Worm (Caenorhabditis elegans) whole organism, L1 larva: ENCODE results near the gene nhr-61.
A peak's percentile ranks its signal among the peaks of the same experiment; 100 is the strongest.
"Not testable (repeated sequence)": the region's sequence is repeated elsewhere in the genome, so short reads cannot be mapped to it uniquely, and the experiment has no call there.

Experiments used
- C16A3.4 ChIP-seq: fragments of 150-350 bp; optimal IDR thresholded peaks from 2 replicates; lab custom pipeline; 2014; ENCODE audit warnings: missing biosample characterization, missing genetic modification characterization
- aly-2 ChIP-seq: fragments of 150-350 bp; optimal IDR thresholded peaks from 2 replicates; lab custom pipeline; 2014; ENCODE audit warnings: missing biosample characterization, missing genetic modification characterization
- ceh-63 ChIP-seq: fragments of 200-800 bp; sonication (Bioruptor generic); optimal IDR thresholded peaks from 2 replicates; lab custom pipeline; 2018; ENCODE audit warnings: mild to moderate bottlenecking, missing genetic modification characterization, missing compliant biosample characterization
- ceh-8 ChIP-seq: fragments of 200-800 bp; sonication (Bioruptor generic); optimal IDR thresholded peaks from 2 replicates; lab custom pipeline; 2018; ENCODE audit warnings: mild to moderate bottlenecking, missing genetic modification characterization, moderate library complexity, missing compliant biosample characterization
- ceh-88 ChIP-seq: fragments of 200-800 bp; sonication (Bioruptor generic); IDR thresholded peaks from 2 replicates; pipeline ENCODE4 v1.3.6; 2022; ENCODE audit warnings: missing genetic modification characterization, missing compliant biosample characterization
- efl-1 ChIP-seq, 4 experiments: fragments of 150-350 bp; optimal IDR thresholded peaks in 3 of 4; peaks in 1 of 4; 1 replicate in 1 of 4; 2 replicates in 3 of 4; lab custom pipeline; 2014; ENCODE audit warnings: missing biosample characterization in 2 of 4, missing genetic modification characterization in 2 of 4, missing genetic modification reagents in 2 of 4
- efl-3 ChIP-seq: fragments of 200-800 bp; sonication (Bioruptor generic); optimal IDR thresholded peaks from 2 replicates; lab custom pipeline; 2018; ENCODE audit warnings: mild to moderate bottlenecking, missing genetic modification characterization, missing compliant biosample characterization
- egl-27 ChIP-seq, 2 experiments: fragments of 150-350 bp in 1 of 2; sonication (generic microtip); optimal IDR thresholded peaks; 3 replicates each; lab custom pipeline; 2017 to 2018; ENCODE audit warnings: missing biosample characterization in 2 of 2, missing genetic modification characterization in 2 of 2, missing genetic modification reagents in 2 of 2
- fos-1 ChIP-seq: fragments of 150-350 bp; optimal IDR thresholded peaks from 2 replicates; lab custom pipeline; 2014; ENCODE audit warnings: missing biosample characterization, missing genetic modification characterization
- grh-1 ChIP-seq: fragments of 200-800 bp; sonication (Bioruptor generic); IDR thresholded peaks from 2 replicates; pipeline ENCODE4 v1.3.6; 2022; ENCODE audit warnings: missing genetic modification reagents, missing genetic modification characterization, missing compliant biosample characterization
- hlh-17 ChIP-seq: fragments of 200-800 bp; sonication (Bioruptor generic); optimal IDR thresholded peaks from 2 replicates; lab custom pipeline; 2018; ENCODE audit warnings: missing genetic modification characterization, mild to moderate bottlenecking, missing compliant biosample characterization, moderate library complexity, borderline replicate concordance
- hlh-4 ChIP-seq: sonication (generic microtip); optimal IDR thresholded peaks from 2 replicates; lab custom pipeline; 2016; ENCODE audit warnings: mild to moderate bottlenecking, missing genetic modification characterization, missing compliant biosample characterization
- jun-1 ChIP-seq: fragments of 150-350 bp; optimal IDR thresholded peaks from 2 replicates; lab custom pipeline; 2014; ENCODE audit warnings: missing biosample characterization, missing genetic modification reagents, missing genetic modification characterization
- lin-35 ChIP-seq, 2 experiments: fragments of 150-350 bp; optimal IDR thresholded peaks; 2 replicates each; lab custom pipeline; 2014; ENCODE audit warnings: missing biosample characterization in 2 of 2, missing genetic modification characterization in 2 of 2, missing genetic modification reagents in 2 of 2
- lir-3 ChIP-seq: sonication (generic microtip); optimal IDR thresholded peaks from 2 replicates; lab custom pipeline; 2016; ENCODE audit warnings: mild to moderate bottlenecking, missing genetic modification characterization, moderate library complexity, missing compliant biosample characterization; ENCODE audit not compliant: poor library complexity
- lsy-2 ChIP-seq, 2 experiments: fragments of 150-350 bp; optimal IDR thresholded peaks; 2 replicates each; lab custom pipeline; 2014; ENCODE audit warnings: missing biosample characterization in 2 of 2, missing genetic modification characterization in 2 of 2
- mab-9 ChIP-seq: fragments of 200-800 bp; sonication (Bioruptor generic); IDR thresholded peaks from 2 replicates; pipeline ENCODE4 v1.3.6; 2022; ENCODE audit warnings: missing genetic modification reagents, missing genetic modification characterization, missing compliant biosample characterization
- mep-1 ChIP-seq: fragments of 150-350 bp; optimal IDR thresholded peaks from 2 replicates; lab custom pipeline; 2014; ENCODE audit warnings: missing biosample characterization, missing genetic modification characterization
- nhr-19 ChIP-seq: fragments of 200-800 bp; sonication (Bioruptor generic); conservative IDR thresholded peaks from 2 replicates; pipeline ENCODE4 v1.3.6; 2022; ENCODE audit warnings: missing genetic modification characterization, missing compliant biosample characterization
- nhr-20 ChIP-seq: sonication (generic microtip); optimal IDR thresholded peaks from 2 replicates; lab custom pipeline; 2016; ENCODE audit warnings: mild to moderate bottlenecking, missing genetic modification characterization, missing compliant biosample characterization
- nhr-237 ChIP-seq: fragments of 150-350 bp; optimal IDR thresholded peaks from 2 replicates; lab custom pipeline; 2014; ENCODE audit warnings: missing biosample characterization, missing genetic modification characterization
- nhr-28 ChIP-seq: fragments of 150-350 bp; optimal IDR thresholded peaks from 2 replicates; lab custom pipeline; 2014; ENCODE audit warnings: missing biosample characterization, missing genetic modification characterization
- nhr-47 ChIP-seq: sonication (generic microtip); optimal IDR thresholded peaks from 2 replicates; lab custom pipeline; 2016; ENCODE audit warnings: mild to moderate bottlenecking, missing genetic modification characterization, moderate library complexity, missing compliant biosample characterization
- nhr-71 ChIP-seq: sonication (generic microtip); optimal IDR thresholded peaks from 2 replicates; lab custom pipeline; 2016; ENCODE audit warnings: mild to moderate bottlenecking, missing genetic modification characterization, moderate library complexity, missing compliant biosample characterization
- nhr-85 ChIP-seq: sonication (generic microtip); peaks from one replicate; lab custom pipeline; 2016; ENCODE audit warnings: missing genetic modification characterization, inconsistent platforms, missing compliant biosample characterization
- nhr-90 ChIP-seq: sonication (generic microtip); optimal IDR thresholded peaks from 2 replicates; lab custom pipeline; 2016; ENCODE audit warnings: mild to moderate bottlenecking, missing genetic modification characterization, missing compliant biosample characterization; ENCODE audit not compliant: poor library complexity
- skn-1 ChIP-seq: fragments of 150-350 bp; optimal IDR thresholded peaks from 2 replicates; lab custom pipeline; 2014; ENCODE audit warnings: missing biosample characterization, missing genetic modification characterization
- snpc-4 ChIP-seq: fragments of 150-350 bp; optimal IDR thresholded peaks from 2 replicates; lab custom pipeline; 2014; ENCODE audit warnings: missing biosample characterization, missing genetic modification characterization
- snu-23 ChIP-seq: sonication (generic microtip); optimal IDR thresholded peaks from 2 replicates; lab custom pipeline; 2016; ENCODE audit warnings: missing genetic modification characterization, missing compliant biosample characterization
- sup-37 ChIP-seq: fragments of 200-800 bp; sonication (Bioruptor generic); optimal IDR thresholded peaks from 2 replicates; lab custom pipeline; 2018; ENCODE audit warnings: mild to moderate bottlenecking, missing genetic modification characterization, missing compliant biosample characterization
- swsn-7 ChIP-seq: sonication (generic microtip); optimal IDR thresholded peaks from 2 replicates; lab custom pipeline; 2016; ENCODE audit warnings: missing genetic modification characterization, missing compliant biosample characterization
- unc-130 ChIP-seq: fragments of 150-350 bp; optimal IDR thresholded peaks from 2 replicates; lab custom pipeline; 2017; ENCODE audit warnings: missing biosample characterization, missing genetic modification characterization, inconsistent platforms
- unc-30 ChIP-seq: sonication (generic microtip); optimal IDR thresholded peaks from 2 replicates; lab custom pipeline; 2017; ENCODE audit warnings: missing biosample characterization, missing genetic modification characterization
- unc-86 ChIP-seq: sonication (generic microtip); optimal IDR thresholded peaks from 2 replicates; lab custom pipeline; 2016; ENCODE audit warnings: missing genetic modification characterization, missing compliant biosample characterization
- unc-98 ChIP-seq: fragments of 200-800 bp; sonication (Bioruptor generic); IDR thresholded peaks from 2 replicates; pipeline ENCODE4 v1.3.6; 2022; ENCODE audit warnings: missing genetic modification characterization, missing compliant biosample characterization
- xbp-1 ChIP-seq: sonication (generic microtip); optimal IDR thresholded peaks from 2 replicates; lab custom pipeline; 2016; ENCODE audit warnings: missing genetic modification characterization, missing compliant biosample characterization
- zip-4 ChIP-seq: fragments of 200-800 bp; sonication (Bioruptor generic); optimal IDR thresholded peaks from 2 replicates; lab custom pipeline; 2018; ENCODE audit warnings: mild to moderate bottlenecking, missing genetic modification characterization, moderate library complexity, missing compliant biosample characterization
- ztf-4 ChIP-seq: fragments of 150-350 bp; optimal IDR thresholded peaks from 2 replicates; lab custom pipeline; 2014; ENCODE audit warnings: missing biosample characterization, missing genetic modification characterization

Gene nhr-61

ce11 chrII:14804259-14804899 lies 14.0 kb downstream of the nhr-61 start, which contains the start of gene W01D2.3 (continued):
- TF ChIP-seq nhr-47 (tag; lab: Kevin White, UChicago) = peak; percentile 92
- TF ChIP-seq ceh-88 (GFP tag; lab: Robert Waterston, UW) = peak; percentile 54; the same call in 1 of the 2 replicates
- TF ChIP-seq egl-27 (tag; optimal IDR thresholded peaks at IDR 0.05; lab: Kevin White, UChicago) = no peak
- peak; percentile 62 to 65 for TF ChIP-seq lsy-2 (tag; optimal IDR thresholded peaks at IDR 0.05; lab: Kevin White, UChicago)
- peak; percentile 59 for TF ChIP-seq sup-37
- peak; percentile 79 for TF ChIP-seq nhr-20 (tag; lab: Kevin White, UChicago)
- TF ChIP-seq nhr-71 (tag; lab: Kevin White, UChicago) = peak; percentile 85
- TF ChIP-seq nhr-85 (tag; lab: Kevin White, UChicago) = peak; percentile 88
- no peak for TF ChIP-seq unc-30 (tag; lab: Kevin White, UChicago)
- peak; percentile 69 for TF ChIP-seq xbp-1
- TF ChIP-seq unc-98 (GFP tag; lab: Robert Waterston, UW) = no peak
- no peak for TF ChIP-seq hlh-17 (GFP tag; lab: Kevin White, UChicago)
- TF ChIP-seq zip-4 (GFP tag; lab: Kevin White, UChicago) = peak; percentile 77
- TF ChIP-seq ztf-4 (tag; lab: Kevin White, UChicago) = peak; percentile 51
- no peak for TF ChIP-seq unc-130 (tag; lab: Kevin White, UChicago)
- TF ChIP-seq grh-1 (GFP tag; lab: Robert Waterston, UW) = peak; percentile 65
- peak; percentile 84 for TF ChIP-seq swsn-7 (tag; lab: Kevin White, UChicago)
- TF ChIP-seq fos-1 (tag; lab: Kevin White, UChicago) = no peak
- TF ChIP-seq skn-1 (tag; lab: Kevin White, UChicago) = peak; percentile 61
- no peak for TF ChIP-seq nhr-237
- TF ChIP-seq nhr-28 (tag; lab: Kevin White, UChicago) = no peak
- TF ChIP-seq ceh-8 (GFP tag; lab: Kevin White, UChicago) = peak; percentile 64
- peak; percentile 26 for TF ChIP-seq mep-1
- TF ChIP-seq mab-9 = 0 out of 2 replicates have a peak, but pooled peaks have one; percentile 50
- peak; percentile 37 for TF ChIP-seq jun-1 (tag; lab: Kevin White, UChicago)
- TF ChIP-seq unc-86 (tag; lab: Kevin White, UChicago) = peak; percentile 70
- no peak for TF ChIP-seq hlh-4 (tag; lab: Kevin White, UChicago)
- peak; percentile 32 for TF ChIP-seq lir-3
- peak; percentile 81 for TF ChIP-seq aly-2 (tag; lab: Kevin White, UChicago)
- TF ChIP-seq C16A3.4 = peak; percentile 47
- TF ChIP-seq efl-3 (GFP tag; lab: Kevin White, UChicago) = peak; percentile 59
- no peak for TF ChIP-seq ceh-63 (GFP tag; lab: Kevin White, UChicago)
- TF ChIP-seq, all 84 proteins: peak for 49

ce11 chrII:14802527-14802926 lies 15.8 kb downstream of the nhr-61 start:
- TF ChIP-seq snpc-4 (tag; lab: Kevin White, UChicago) = peak; percentile 17
- peak; percentile 23; the same call in 1 of the 2 replicates for TF ChIP-seq nhr-19 (GFP tag; lab: Robert Waterston, UW)
- TF ChIP-seq efl-1 (optimal IDR thresholded peaks at IDR 0.05; lab: Kevin White, UChicago) = peak in 1 of 2 experiments; percentile 0
- not testable (repeated sequence) for TF ChIP-seq efl-1 (GFP tag; optimal IDR thresholded peaks at IDR 0.05 in 1 of 2; lab: Kevin White, UChicago)
- TF ChIP-seq lin-35 (GFP tag; optimal IDR thresholded peaks at IDR 0.05; lab: Kevin White, UChicago) = peak in 1 of 2 experiments; percentile 18
- TF ChIP-seq nhr-85 (tag; lab: Kevin White, UChicago) = peak; percentile 13
- peak; percentile 36 for TF ChIP-seq snu-23 (GFP tag; lab: Kevin White, UChicago)
- TF ChIP-seq nhr-90 (tag; lab: Kevin White, UChicago) = peak; percentile 32
- TF ChIP-seq, all 84 proteins: peak for 7; not testable (repeated sequence) for 77
